Fruit fly (Drosophila melanogaster) whole organism, embryonic: ENCODE data around the gene CG43439.

Experiments used
- Atf6 ChIP-seq: fragments of 200-800 bp; sonication (Bioruptor generic); IDR thresholded peaks from 2 replicates; pipeline ENCODE4 v1.3.6; 2022; ENCODE audit warnings: missing biosample characterization, missing genetic modification characterization
- Bgb ChIP-seq: fragments of 200-800 bp; sonication (Bioruptor generic); IDR thresholded peaks from 2 replicates; pipeline ENCODE4 v1.3.6; 2022; ENCODE audit warnings: missing biosample characterization, missing genetic modification characterization; ENCODE audit not compliant: partially characterized antibody
- C15 ChIP-seq: fragments of 200-800 bp; sonication (Bioruptor generic); IDR thresholded peaks from 3 replicates; pipeline ENCODE4 v1.3.6; 2022; ENCODE audit warnings: missing biosample characterization, missing genetic modification characterization
- CG10321 ChIP-seq: fragments of 200-800 bp; sonication (Bioruptor generic); IDR thresholded peaks from 2 replicates; pipeline ENCODE4 v1.3.6; 2022; ENCODE audit warnings: missing biosample characterization, missing genetic modification characterization
- CG11085 ChIP-seq: fragments of 200-800 bp; sonication (Bioruptor generic); IDR thresholded peaks from 2 replicates; pipeline ENCODE4 v1.3.6; 2022; ENCODE audit warnings: missing biosample characterization, missing genetic modification characterization
- CG13287 ChIP-seq: fragments of 200-800 bp; sonication (Bioruptor generic); IDR thresholded peaks from 2 replicates; pipeline ENCODE4 v1.3.6; 2022; ENCODE audit warnings: missing biosample characterization, missing genetic modification characterization; ENCODE audit not compliant: partially characterized antibody
- CG14710 ChIP-seq: fragments of 200-800 bp; sonication (Bioruptor generic); optimal IDR thresholded peaks from 3 replicates; lab custom pipeline; 2019; ENCODE audit warnings: missing biosample characterization, mild to moderate bottlenecking, missing genetic modification characterization, moderate library complexity
- CG15269 ChIP-seq: fragments of 200-800 bp; sonication (Bioruptor generic); optimal IDR thresholded peaks from 2 replicates; lab custom pipeline; 2018; ENCODE audit warnings: missing biosample characterization, mild to moderate bottlenecking, missing genetic modification characterization, moderate library complexity
- CG15514 ChIP-seq: fragments of 200-800 bp; sonication (Bioruptor generic); optimal IDR thresholded peaks from 3 replicates; lab custom pipeline; 2017; ENCODE audit warnings: missing biosample characterization, missing genetic modification characterization, mild to moderate bottlenecking, moderate library complexity, missing genetic modification reagents
- CG17802 ChIP-seq: fragments of 200-800 bp; sonication (Bioruptor generic); optimal IDR thresholded peaks from 2 replicates; lab custom pipeline; 2018; ENCODE audit warnings: missing biosample characterization, mild to moderate bottlenecking, missing genetic modification characterization, moderate library complexity
- CG17829 ChIP-seq: fragments of 200-800 bp; optimal IDR thresholded peaks from 2 replicates; lab custom pipeline; 2019; ENCODE audit warnings: missing biosample characterization, mild to moderate bottlenecking, missing genetic modification characterization, moderate library complexity
- CG2889 ChIP-seq: fragments of 200-800 bp; sonication (Bioruptor generic); IDR thresholded peaks from 3 replicates; pipeline ENCODE4 v1.3.6; 2022; ENCODE audit warnings: missing biosample characterization, missing genetic modification characterization
- CG34422 ChIP-seq: fragments of 200-800 bp; sonication (Bioruptor generic); IDR thresholded peaks from 3 replicates; pipeline ENCODE4 v1.3.6; 2022; ENCODE audit warnings: missing biosample characterization, missing genetic modification characterization
- CG3838 ChIP-seq: fragments of 200-800 bp; sonication (Bioruptor generic); optimal IDR thresholded peaks from 3 replicates; lab custom pipeline; 2016; ENCODE audit warnings: missing biosample characterization, missing genetic modification characterization
- CG6175 ChIP-seq: fragments of 200-800 bp; sonication (Bioruptor generic); IDR thresholded peaks from 3 replicates; pipeline ENCODE4 v1.3.6; 2022; ENCODE audit warnings: missing biosample characterization, missing genetic modification characterization
- CG8290 ChIP-seq, 3 experiments: fragments of 200-800 bp; sonication (Bioruptor generic); optimal IDR thresholded peaks; 2 replicates each; lab custom pipeline; 2016 to 2019; ENCODE audit warnings: missing biosample characterization in 3 of 3, missing genetic modification characterization in 3 of 3, mild to moderate bottlenecking in 2 of 3, moderate library complexity in 1 of 3
- D ChIP-seq, 2 experiments: fragments of 200-800 bp in 1 of 2; fragments of >200 bp in 1 of 2; sonication (Bioruptor generic) in 1 of 2; optimal IDR thresholded peaks; 2 replicates in 1 of 2; 3 replicates in 1 of 2; lab custom pipeline; 2017; ENCODE audit warnings: mild to moderate bottlenecking in 1 of 2, missing biosample characterization in 1 of 2, missing genetic modification characterization in 1 of 2, missing genetic modification reagents in 1 of 2
- Dad ChIP-seq: fragments of 200-800 bp; sonication (Bioruptor generic); optimal IDR thresholded peaks from 3 replicates; lab custom pipeline; 2016; ENCODE audit warnings: missing biosample characterization, missing genetic modification characterization
- Dref ChIP-seq: fragments of 200-800 bp; sonication (Bioruptor generic); IDR thresholded peaks from 2 replicates; pipeline ENCODE4 v1.3.6; 2022; ENCODE audit warnings: missing biosample characterization, missing genetic modification characterization
- E2f2 ChIP-seq: fragments of 200-800 bp; sonication (Bioruptor generic); IDR thresholded peaks from 2 replicates; pipeline ENCODE4 v1.3.6; 2022; ENCODE audit warnings: missing biosample characterization, missing genetic modification characterization
- Fer1 ChIP-seq: fragments of 200-800 bp; sonication (Bioruptor generic); optimal IDR thresholded peaks from 2 replicates; lab custom pipeline; 2017; ENCODE audit warnings: missing biosample characterization, mild to moderate bottlenecking, missing genetic modification characterization
- HmgZ ChIP-seq: fragments of 200-800 bp; sonication (Bioruptor generic); optimal IDR thresholded peaks from 2 replicates; lab custom pipeline; 2018; ENCODE audit warnings: missing biosample characterization, mild to moderate bottlenecking, missing genetic modification characterization
- Hmx ChIP-seq: fragments of 200-800 bp; sonication (Bioruptor generic); optimal IDR thresholded peaks from 2 replicates; lab custom pipeline; 2016; ENCODE audit warnings: missing biosample characterization, missing genetic modification characterization
- Hsf ChIP-seq: fragments of 200-800 bp; sonication (Bioruptor generic); optimal IDR thresholded peaks from 3 replicates; lab custom pipeline; 2016; ENCODE audit warnings: missing biosample characterization, missing genetic modification characterization
- MTF-1 ChIP-seq: fragments of 200-800 bp; sonication (Bioruptor generic); optimal IDR thresholded peaks from 2 replicates; lab custom pipeline; 2018; ENCODE audit warnings: missing biosample characterization, mild to moderate bottlenecking, missing genetic modification characterization, borderline replicate concordance
- Mad ChIP-seq: fragments of 200-800 bp; sonication (Bioruptor generic); optimal IDR thresholded peaks from 2 replicates; lab custom pipeline; 2016; ENCODE audit warnings: missing biosample characterization, missing genetic modification characterization
- Max ChIP-seq: fragments of 200-800 bp; sonication (Bioruptor generic); optimal IDR thresholded peaks from 2 replicates; lab custom pipeline; 2016; ENCODE audit warnings: missing biosample characterization, mild to moderate bottlenecking, missing genetic modification characterization
- PHDP ChIP-seq: fragments of 200-800 bp; sonication (Bioruptor generic); optimal IDR thresholded peaks from 3 replicates; lab custom pipeline; 2018; ENCODE audit warnings: missing biosample characterization, mild to moderate bottlenecking, missing genetic modification characterization, moderate library complexity
- Tbp ChIP-seq: fragments of >200 bp; optimal IDR thresholded peaks from 2 replicates; lab custom pipeline; 2018; ENCODE audit warnings: missing biosample characterization, missing genetic modification characterization
- Xbp1 ChIP-seq: fragments of 200-800 bp; sonication (Bioruptor generic); optimal IDR thresholded peaks from 3 replicates; lab custom pipeline; 2016; ENCODE audit warnings: missing biosample characterization, mild to moderate bottlenecking, missing genetic modification characterization
- ap ChIP-seq: fragments of 200-800 bp; sonication (Bioruptor generic); IDR thresholded peaks from 2 replicates; pipeline ENCODE4 v1.3.6; 2022; ENCODE audit warnings: missing biosample characterization, missing genetic modification characterization
- bowl ChIP-seq: fragments of 200-800 bp; sonication (Bioruptor generic); IDR thresholded peaks from 2 replicates; pipeline ENCODE4 v1.3.6; 2022; ENCODE audit warnings: missing biosample characterization, missing genetic modification characterization
- br ChIP-seq: fragments of >200 bp; optimal IDR thresholded peaks from 2 replicates; lab custom pipeline; 2017
- chinmo ChIP-seq: fragments of 200-800 bp; sonication (Bioruptor generic); IDR thresholded peaks from 4 replicates; pipeline ENCODE4 v1.3.6; 2022; ENCODE audit warnings: missing biosample characterization, missing genetic modification characterization; ENCODE audit not compliant: partially characterized antibody
- ci ChIP-seq: fragments of 200-800 bp; sonication (Bioruptor generic); IDR thresholded peaks from 3 replicates; pipeline ENCODE4 v1.3.6; 2022; ENCODE audit warnings: missing biosample characterization, missing genetic modification characterization
- dysf ChIP-seq: fragments of 200-800 bp; sonication (Bioruptor generic); IDR thresholded peaks from 3 replicates; pipeline ENCODE4 v1.3.6; 2022; ENCODE audit warnings: missing biosample characterization, missing genetic modification characterization
- esg ChIP-seq: fragments of 200-800 bp; sonication (Bioruptor generic); conservative IDR thresholded peaks from 2 replicates; pipeline ENCODE4 v1.3.6; 2022; ENCODE audit warnings: missing biosample characterization, missing genetic modification characterization
- eve ChIP-seq, 2 experiments: fragments of >200 bp; optimal IDR thresholded peaks; 2 replicates each; lab custom pipeline; 2017; ENCODE audit warnings: missing biosample characterization in 2 of 2, missing genetic modification characterization in 2 of 2
- fd102C ChIP-seq: fragments of 200-800 bp; sonication (Bioruptor generic); optimal IDR thresholded peaks from 2 replicates; lab custom pipeline; 2018; ENCODE audit warnings: missing biosample characterization, mild to moderate bottlenecking, missing genetic modification characterization, moderate library complexity
- hkb ChIP-seq, 2 experiments: fragments of 200-800 bp in 1 of 2; fragments of >200 bp in 1 of 2; sonication (Bioruptor generic) in 1 of 2; IDR thresholded peaks in 1 of 2; optimal IDR thresholded peaks in 1 of 2; 2 replicates each; pipeline versions ENCODE4 v1.3.6 to Lab custom; 2017 to 2022; ENCODE audit warnings: missing biosample characterization in 1 of 2, missing genetic modification characterization in 1 of 2
- jumu ChIP-seq: fragments of 200-800 bp; sonication (Bioruptor generic); optimal IDR thresholded peaks from 3 replicates; lab custom pipeline; 2016; ENCODE audit warnings: missing biosample characterization, missing genetic modification characterization
- ranshi ChIP-seq: fragments of 200-800 bp; sonication (Bioruptor generic); IDR thresholded peaks from 2 replicates; pipeline ENCODE4 v1.3.6; 2022; ENCODE audit warnings: missing biosample characterization, missing genetic modification characterization
- sens-2 ChIP-seq: fragments of 200-800 bp; sonication (Bioruptor generic); IDR thresholded peaks from 2 replicates; pipeline ENCODE4 v1.3.6; 2022; ENCODE audit warnings: missing biosample characterization, missing genetic modification characterization
- tio ChIP-seq: fragments of 200-800 bp; sonication (Bioruptor generic); optimal IDR thresholded peaks from 2 replicates; lab custom pipeline; 2017; ENCODE audit warnings: missing biosample characterization, missing genetic modification characterization, inconsistent platforms
- vnd ChIP-seq: fragments of 200-800 bp; sonication (Bioruptor generic); IDR thresholded peaks from 3 replicates; pipeline ENCODE4 v1.3.6; 2022; ENCODE audit warnings: missing biosample characterization, missing genetic modification characterization; ENCODE audit not compliant: partially characterized antibody
- z ChIP-seq: fragments of 200-800 bp; sonication (Bioruptor generic); IDR thresholded peaks from 3 replicates; pipeline ENCODE4 v1.3.6; 2022; ENCODE audit warnings: missing biosample characterization, missing genetic modification characterization

Gene CG43439

DNA sequence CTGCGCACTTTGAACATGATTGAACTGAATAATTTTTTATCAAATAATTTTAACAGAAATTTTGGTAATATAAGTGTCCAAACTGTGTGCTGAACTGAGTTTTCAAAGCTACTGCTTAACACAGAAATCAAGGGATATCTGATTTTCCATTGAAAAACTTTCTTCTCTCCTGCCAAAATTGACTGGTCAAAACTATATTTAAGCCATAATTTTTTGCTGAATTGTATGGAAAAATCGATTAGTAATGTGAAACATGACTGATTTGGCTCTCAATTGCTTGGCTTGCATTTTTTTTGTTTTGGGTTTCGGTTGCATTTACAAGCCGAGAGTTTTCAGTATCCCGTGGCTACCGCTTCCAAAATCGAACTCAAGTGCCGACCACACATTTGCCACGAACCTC, at the start of gene CG43439, which contains the start of gene CG32388:
Gene CG43439, minus strand, starts transcription at position 101 of the 400 bp plus-strand sequence.
Gene CG32388, minus strand, starts transcription at position 101 of the 400 bp plus-strand sequence.
- no peak for TF ChIP-seq eve (GFP tag; optimal IDR thresholded peaks at IDR 0.05; lab: Kevin White, UChicago)
- TF ChIP-seq HmgZ (tag; lab: Kevin White, UChicago): no peak
- no peak for TF ChIP-seq Dref (GFP tag; lab: Robert Waterston, UW)
- TF ChIP-seq Max (GFP tag; lab: Kevin White, UChicago): no peak
- TF ChIP-seq CG34422: no peak
- no peak for TF ChIP-seq Hmx (GFP tag; lab: Kevin White, UChicago)
- no peak for TF ChIP-seq E2f2
- no peak for TF ChIP-seq br (lab: Kevin White, UChicago)
- TF ChIP-seq vnd (GFP tag; lab: Robert Waterston, UW): no peak
- no peak for TF ChIP-seq CG17802

DNA sequence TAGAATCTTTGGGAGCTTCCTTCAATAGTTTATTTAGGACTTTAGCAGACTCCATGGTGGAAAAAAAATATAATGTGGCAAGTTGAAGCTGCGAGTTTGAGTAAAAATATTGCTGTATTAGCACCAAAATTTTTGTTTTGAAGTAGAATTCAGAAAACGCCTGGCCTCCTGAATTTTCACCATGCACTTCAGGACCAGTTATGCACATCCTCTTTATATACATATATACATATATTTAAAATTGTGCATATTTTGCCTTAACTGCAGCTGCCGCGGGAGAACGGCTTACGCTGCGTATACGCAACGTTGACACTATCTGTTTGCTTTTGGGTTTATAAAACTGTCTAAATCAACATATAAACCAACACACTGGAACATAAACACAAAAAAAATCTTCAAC, 42.3 kb upstream of the CG43439 start, which contains the start of gene CG17744:
Gene CG17744, minus strand, starts transcription at position 101 of the 400 bp plus-strand sequence.
- no peak for TF ChIP-seq Dad (GFP tag; lab: Kevin White, UChicago)
- no peak for TF ChIP-seq CG10321
- no peak for TF ChIP-seq fd102C (GFP tag; lab: Kevin White, UChicago)
- no peak for TF ChIP-seq MTF-1 (GFP tag; lab: Kevin White, UChicago)
- TF ChIP-seq Mad (GFP tag; lab: Kevin White, UChicago): no peak
- TF ChIP-seq CG17802: no peak
- no peak for TF ChIP-seq D (optimal IDR thresholded peaks at IDR 0.05; lab: Kevin White, UChicago)
- TF ChIP-seq D (GFP tag; optimal IDR thresholded peaks at IDR 0.05; lab: Kevin White, UChicago): no peak
- TF ChIP-seq CG14710: no peak
- TF ChIP-seq CG15269 (tag; lab: Kevin White, UChicago): no peak
- TF ChIP-seq C15 (GFP tag; lab: Robert Waterston, UW): no peak
- TF ChIP-seq CG2889: no peak
- TF ChIP-seq CG13287 (GFP tag; lab: Robert Waterston, UW): no peak
- TF ChIP-seq, all 482 proteins: peak for 0

DNA sequence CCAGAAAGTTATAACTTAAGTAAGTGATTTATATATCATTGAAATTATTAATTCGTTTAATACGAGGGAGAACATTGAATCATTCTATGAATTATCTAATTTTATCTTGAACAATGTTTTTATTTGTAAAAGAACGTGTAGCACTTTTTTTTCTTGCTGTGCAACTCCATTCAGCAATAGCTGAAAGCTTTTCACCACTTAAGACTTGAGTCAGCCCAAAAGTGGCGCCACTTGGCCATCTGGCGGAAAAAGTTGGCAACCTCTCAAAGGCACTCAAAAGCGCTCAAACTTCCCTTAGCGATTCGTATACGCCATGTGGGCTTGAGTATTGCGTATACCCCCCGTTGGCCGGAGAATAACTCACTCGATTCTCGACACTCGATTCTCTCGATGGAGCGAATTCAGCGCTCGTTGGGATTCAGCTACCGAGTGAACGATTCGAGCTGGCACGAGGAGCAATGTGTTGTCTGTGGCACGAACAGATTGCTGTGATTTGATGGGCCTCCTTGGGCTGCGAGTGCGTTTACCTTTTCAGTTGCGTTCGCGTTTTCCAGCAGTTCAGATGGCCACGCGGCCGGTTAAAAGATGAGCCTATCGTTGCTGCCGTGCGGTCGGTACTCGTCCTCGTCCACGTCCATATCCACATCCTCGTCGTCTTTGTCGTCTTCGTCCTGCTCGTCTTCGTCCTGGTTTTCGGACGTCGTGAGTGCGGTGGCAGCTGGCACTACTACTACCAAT, 29.4 kb upstream of the CG43439 start:
- TF ChIP-seq CG3838 (GFP tag; lab: Kevin White, UChicago): no peak
- TF ChIP-seq sens-2 (GFP tag; lab: Robert Waterston, UW): peak; percentile 19; the same call in 1 of the 2 replicates
- no peak for TF ChIP-seq ap
- TF ChIP-seq CG8290 (GFP tag; optimal IDR thresholded peaks at IDR 0.05; lab: Kevin White, UChicago): no peak
- peak in 1 of 2 experiments; percentile 18 for TF ChIP-seq CG8290 (tag; optimal IDR thresholded peaks at IDR 0.05; lab: Kevin White, UChicago)
- 0 out of 4 replicates have a peak, but pooled peaks have one; percentile 68 for TF ChIP-seq chinmo (GFP tag; lab: Robert Waterston, UW)
- peak; percentile 65 for TF ChIP-seq PHDP (tag; lab: Kevin White, UChicago)
- TF ChIP-seq jumu: no peak
- no peak for TF ChIP-seq hkb (optimal IDR thresholded peaks at IDR 0.05; lab: Kevin White, UChicago)
- peak; percentile 55; the same call in 1 of the 2 replicates for TF ChIP-seq hkb (GFP tag; IDR thresholded peaks at IDR 0.05; lab: Robert Waterston, UW)
- TF ChIP-seq ci (GFP tag; lab: Robert Waterston, UW): peak; percentile 82
- TF ChIP-seq Tbp (GFP tag; lab: Kevin White, UChicago): no peak
- TF ChIP-seq ranshi (GFP tag; lab: Robert Waterston, UW): no peak
- peak; percentile 59; the same call in 2 of the 3 replicates for TF ChIP-seq dysf (GFP tag; lab: Robert Waterston, UW)
- peak; percentile 42; the same call in 1 of the 2 replicates for TF ChIP-seq CG11085 (GFP tag; lab: Robert Waterston, UW)
- TF ChIP-seq Fer1 (GFP tag; lab: Kevin White, UChicago): peak; percentile 0
- peak; percentile 19 for TF ChIP-seq tio (GFP tag; lab: Kevin White, UChicago)
- peak; percentile 11 for TF ChIP-seq CG15514
- TF ChIP-seq Atf6 (GFP tag; lab: Robert Waterston, UW): peak; percentile 46; the same call in 1 of the 2 replicates
- peak; percentile 50 for TF ChIP-seq esg (GFP tag; lab: Robert Waterston, UW)
- TF ChIP-seq bowl: no peak
- peak; percentile 50 for TF ChIP-seq Xbp1 (GFP tag; lab: Kevin White, UChicago)
- peak; percentile 40; the same call in 1 of the 3 replicates for TF ChIP-seq CG6175
- peak; percentile 16 for TF ChIP-seq Hsf (GFP tag; lab: Kevin White, UChicago)
- peak; percentile 13 for TF ChIP-seq CG17829 (tag; lab: Kevin White, UChicago)
- TF ChIP-seq z (GFP tag; lab: Robert Waterston, UW): peak; percentile 98
- peak; percentile 70; the same call in 1 of the 2 replicates for TF ChIP-seq Bgb (GFP tag; lab: Robert Waterston, UW)
